Worm (Caenorhabditis elegans) whole organism, mixed stage, embryonic: Measurements from ENCODE around the gene fat-1.

Experiments
- drap-1 ChIP-seq: fragments of 200-800 bp; sonication (Bioruptor generic); optimal IDR thresholded peaks from 3 replicates; lab custom pipeline; 2018; ENCODE audit warnings: mild to moderate bottlenecking, missing genetic modification characterization, missing compliant biosample characterization
- lin-13 ChIP-seq: fragments of 150-350 bp; optimal IDR thresholded peaks from 2 replicates; lab custom pipeline; 2014; ENCODE audit warnings: missing biosample characterization, missing genetic modification characterization
- lsy-2 ChIP-seq: fragments of 150-350 bp; optimal IDR thresholded peaks from 2 replicates; lab custom pipeline; 2014; ENCODE audit warnings: missing biosample characterization, missing genetic modification characterization
- mab-5 ChIP-seq: fragments of 150-350 bp; optimal IDR thresholded peaks from 2 replicates; lab custom pipeline; 2014; ENCODE audit warnings: missing biosample characterization, missing genetic modification characterization
- pha-4 ChIP-seq: fragments of 150-350 bp; optimal IDR thresholded peaks from 2 replicates; lab custom pipeline; 2018; ENCODE audit warnings: missing biosample characterization, missing genetic modification reagents, missing genetic modification characterization
- sptf-1 ChIP-seq: sonication (generic microtip); optimal IDR thresholded peaks from 2 replicates; lab custom pipeline; 2017; ENCODE audit warnings: mild to moderate bottlenecking, missing genetic modification characterization, moderate library complexity, missing compliant biosample characterization
- unc-62 ChIP-seq: fragments of 150-350 bp; optimal IDR thresholded peaks from 2 replicates; lab custom pipeline; 2014; ENCODE audit warnings: missing biosample characterization, missing genetic modification reagents, missing genetic modification characterization
- zip-8 ChIP-seq: fragments of 150-350 bp; optimal IDR thresholded peaks from 2 replicates; lab custom pipeline; 2014; ENCODE audit warnings: missing biosample characterization, missing genetic modification characterization

ce11 chrIV:13299648-13300047 is 15.8 kb upstream of the fat-1 start:
- no peak for TF ChIP-seq mab-5
- TF ChIP-seq lin-13 (tag; lab: Kevin White, UChicago): no peak
- TF ChIP-seq lsy-2: no peak
- TF ChIP-seq unc-62 (GFP tag; lab: Kevin White, UChicago): no peak
- no peak for TF ChIP-seq drap-1 (GFP tag; lab: Kevin White, UChicago)
- TF ChIP-seq sptf-1: no peak
- TF ChIP-seq pha-4: no peak
- no peak for TF ChIP-seq zip-8 (tag; lab: Kevin White, UChicago)
